Worm (Caenorhabditis elegans) whole organism, mixed stage, embryonic: ENCODE measurements around the gene nas-22.

Experiments
- M03D4.4 ChIP-seq: sonication (generic microtip); optimal IDR thresholded peaks from 2 replicates; lab custom pipeline; 2017; ENCODE audit warnings: mild to moderate bottlenecking, missing genetic modification characterization, missing compliant biosample characterization
- bed-3 ChIP-seq: fragments of 200-800 bp; sonication (Bioruptor generic); optimal IDR thresholded peaks from 3 replicates; lab custom pipeline; 2018; ENCODE audit warnings: mild to moderate bottlenecking, missing genetic modification characterization, moderate library complexity, missing compliant biosample characterization
- blmp-1 ChIP-seq: fragments of 150-350 bp; optimal IDR thresholded peaks from 2 replicates; lab custom pipeline; 2014; ENCODE audit warnings: missing biosample characterization, missing genetic modification characterization
- ceh-39 ChIP-seq: fragments of 150-350 bp; optimal IDR thresholded peaks from 2 replicates; lab custom pipeline; 2014; ENCODE audit warnings: missing biosample characterization, missing genetic modification characterization
- ceh-43 ChIP-seq: fragments of 200-800 bp; sonication (Bioruptor generic); optimal IDR thresholded peaks from 2 replicates; lab custom pipeline; 2018; ENCODE audit warnings: mild to moderate bottlenecking, missing genetic modification characterization, moderate library complexity, missing compliant biosample characterization
- ceh-83 ChIP-seq: fragments of 200-800 bp; sonication (Bioruptor generic); optimal IDR thresholded peaks from 2 replicates; lab custom pipeline; 2018; ENCODE audit warnings: mild to moderate bottlenecking, missing genetic modification characterization, missing compliant biosample characterization
- ces-1 ChIP-seq: fragments of 150-350 bp; optimal IDR thresholded peaks from 2 replicates; lab custom pipeline; 2014; ENCODE audit warnings: missing biosample characterization, missing genetic modification reagents, missing genetic modification characterization
- cnd-1 ChIP-seq: fragments of 200-800 bp; sonication (Bioruptor generic); optimal IDR thresholded peaks from 2 replicates; lab custom pipeline; 2018; ENCODE audit warnings: mild to moderate bottlenecking, missing genetic modification characterization, missing compliant biosample characterization
- drap-1 ChIP-seq: fragments of 200-800 bp; sonication (Bioruptor generic); optimal IDR thresholded peaks from 3 replicates; lab custom pipeline; 2018; ENCODE audit warnings: mild to moderate bottlenecking, missing genetic modification characterization, missing compliant biosample characterization
- elt-3 ChIP-seq: fragments of 150-350 bp; optimal IDR thresholded peaks from 2 replicates; lab custom pipeline; 2014; ENCODE audit warnings: missing biosample characterization, missing genetic modification characterization
- flh-1 ChIP-seq: fragments of 200-800 bp; sonication (Bioruptor generic); optimal IDR thresholded peaks from 2 replicates; lab custom pipeline; 2018; ENCODE audit warnings: mild to moderate bottlenecking, missing genetic modification characterization, moderate library complexity, missing compliant biosample characterization
- ham-2 ChIP-seq: fragments of 200-800 bp; sonication (Bioruptor generic); optimal IDR thresholded peaks from 2 replicates; lab custom pipeline; 2018; ENCODE audit warnings: mild to moderate bottlenecking, missing genetic modification characterization, missing compliant biosample characterization
- hlh-1 ChIP-seq: fragments of 150-350 bp; optimal IDR thresholded peaks from 2 replicates; lab custom pipeline; 2014; ENCODE audit warnings: missing biosample characterization, missing genetic modification reagents, missing genetic modification characterization
- lin-13 ChIP-seq: fragments of 150-350 bp; optimal IDR thresholded peaks from 2 replicates; lab custom pipeline; 2014; ENCODE audit warnings: missing biosample characterization, missing genetic modification characterization
- lin-32 ChIP-seq: fragments of 200-800 bp; sonication (Bioruptor generic); optimal IDR thresholded peaks from 2 replicates; lab custom pipeline; 2018; ENCODE audit warnings: mild to moderate bottlenecking, missing genetic modification characterization, missing compliant biosample characterization
- lsy-2 ChIP-seq: fragments of 150-350 bp; optimal IDR thresholded peaks from 2 replicates; lab custom pipeline; 2014; ENCODE audit warnings: missing biosample characterization, missing genetic modification characterization
- mab-5 ChIP-seq: fragments of 150-350 bp; optimal IDR thresholded peaks from 2 replicates; lab custom pipeline; 2014; ENCODE audit warnings: missing biosample characterization, missing genetic modification characterization
- mep-1 ChIP-seq: fragments of 150-350 bp; optimal IDR thresholded peaks from 2 replicates; lab custom pipeline; 2017; ENCODE audit warnings: missing biosample characterization, missing genetic modification reagents, missing genetic modification characterization, inconsistent platforms
- mls-2 ChIP-seq: sonication (generic microtip); optimal IDR thresholded peaks from 2 replicates; lab custom pipeline; 2016; ENCODE audit warnings: mild to moderate bottlenecking, missing genetic modification characterization, moderate library complexity, missing compliant biosample characterization
- nhr-12 ChIP-seq: fragments of 150-350 bp; optimal IDR thresholded peaks from 2 replicates; lab custom pipeline; 2014; ENCODE audit warnings: missing biosample characterization, missing genetic modification characterization
- nhr-2 ChIP-seq: fragments of 150-350 bp; optimal IDR thresholded peaks from 2 replicates; lab custom pipeline; 2014; ENCODE audit warnings: missing biosample characterization, missing genetic modification characterization
- nhr-237 ChIP-seq: fragments of 150-350 bp; optimal IDR thresholded peaks from 2 replicates; lab custom pipeline; 2014; ENCODE audit warnings: missing biosample characterization, missing genetic modification characterization
- nhr-28 ChIP-seq: fragments of 150-350 bp; optimal IDR thresholded peaks from 2 replicates; lab custom pipeline; 2014; ENCODE audit warnings: missing biosample characterization, missing genetic modification characterization
- nhr-76 ChIP-seq: sonication (generic microtip); optimal IDR thresholded peaks from 2 replicates; lab custom pipeline; 2017; ENCODE audit warnings: missing biosample characterization, missing genetic modification characterization
- pha-4 ChIP-seq: fragments of 150-350 bp; optimal IDR thresholded peaks from 2 replicates; lab custom pipeline; 2018; ENCODE audit warnings: missing biosample characterization, missing genetic modification reagents, missing genetic modification characterization
- sem-2 ChIP-seq: fragments of 200-800 bp; sonication (Bioruptor generic); optimal IDR thresholded peaks from 2 replicates; lab custom pipeline; 2018; ENCODE audit warnings: mild to moderate bottlenecking, missing genetic modification characterization, missing compliant biosample characterization
- sptf-1 ChIP-seq: sonication (generic microtip); optimal IDR thresholded peaks from 2 replicates; lab custom pipeline; 2017; ENCODE audit warnings: mild to moderate bottlenecking, missing genetic modification characterization, moderate library complexity, missing compliant biosample characterization
- tbx-8 ChIP-seq: fragments of 200-800 bp; sonication (Bioruptor generic); optimal IDR thresholded peaks from 2 replicates; lab custom pipeline; 2018; ENCODE audit warnings: mild to moderate bottlenecking, missing genetic modification characterization, moderate library complexity, missing compliant biosample characterization
- unc-120 ChIP-seq: sonication (generic microtip); optimal IDR thresholded peaks from 2 replicates; lab custom pipeline; 2017; ENCODE audit warnings: missing genetic modification characterization, missing compliant biosample characterization; ENCODE audit not compliant: poor library complexity, severe bottlenecking
- unc-39 ChIP-seq: fragments of 150-350 bp; optimal IDR thresholded peaks from 2 replicates; lab custom pipeline; 2014; ENCODE audit warnings: missing biosample characterization, missing genetic modification characterization
- unc-62 ChIP-seq: fragments of 150-350 bp; optimal IDR thresholded peaks from 2 replicates; lab custom pipeline; 2014; ENCODE audit warnings: missing biosample characterization, missing genetic modification reagents, missing genetic modification characterization
- zip-8 ChIP-seq: fragments of 150-350 bp; optimal IDR thresholded peaks from 2 replicates; lab custom pipeline; 2014; ENCODE audit warnings: missing biosample characterization, missing genetic modification characterization
- ztf-11 ChIP-seq: fragments of 150-350 bp; optimal IDR thresholded peaks from 2 replicates; lab custom pipeline; 2014; ENCODE audit warnings: missing biosample characterization, missing genetic modification characterization

The nas-22 gene

ce11 chrV:11521448-11521847 lies 46.9 kb downstream of the nas-22 start, which contains the start of gene pafo-1:
Gene pafo-1 (plus strand): TSS chrV:11521703.
- TF ChIP-seq flh-1: no peak
- peak; percentile 87 for TF ChIP-seq lin-13 (tag; lab: Kevin White, UChicago)
- TF ChIP-seq hlh-1 (tag; lab: Kevin White, UChicago): peak; percentile 57
- TF ChIP-seq ham-2 (GFP tag; lab: Kevin White, UChicago): no peak
- peak; percentile 44 for TF ChIP-seq ceh-43 (GFP tag; lab: Kevin White, UChicago)
- TF ChIP-seq sem-2 (GFP tag; lab: Kevin White, UChicago): peak; percentile 32
- TF ChIP-seq cnd-1 (tag; lab: Kevin White, UChicago): peak; percentile 47
- peak; percentile 43 for TF ChIP-seq tbx-8 (GFP tag; lab: Kevin White, UChicago)
- TF ChIP-seq M03D4.4 (tag; lab: Kevin White, UChicago): peak; percentile 76
- TF ChIP-seq sptf-1 (tag; lab: Kevin White, UChicago): no peak
- TF ChIP-seq mep-1 (tag; lab: Kevin White, UChicago): peak; percentile 80
- TF ChIP-seq blmp-1: no peak
- TF ChIP-seq drap-1: peak; percentile 49
- TF ChIP-seq ceh-83: peak; percentile 19
- TF ChIP-seq nhr-76 (tag; lab: Kevin White, UChicago): no peak
- TF ChIP-seq ceh-39 (tag; lab: Kevin White, UChicago): peak; percentile 20
- TF ChIP-seq nhr-237 (tag; lab: Kevin White, UChicago): peak; percentile 74
- peak; percentile 70 for TF ChIP-seq pha-4 (tag; lab: Kevin White, UChicago)
- TF ChIP-seq unc-62: no peak
- TF ChIP-seq lin-32 (GFP tag; lab: Kevin White, UChicago): no peak
- TF ChIP-seq lsy-2 (tag; lab: Kevin White, UChicago): peak; percentile 75
- TF ChIP-seq unc-39 (tag; lab: Kevin White, UChicago): no peak
- TF ChIP-seq nhr-2: no peak
- no peak for TF ChIP-seq nhr-12 (tag; lab: Kevin White, UChicago)
- TF ChIP-seq unc-120 (tag; lab: Kevin White, UChicago): peak; percentile 28
- TF ChIP-seq nhr-28 (tag; lab: Kevin White, UChicago): no peak
- no peak for TF ChIP-seq mls-2 (tag; lab: Kevin White, UChicago)

DNA sequence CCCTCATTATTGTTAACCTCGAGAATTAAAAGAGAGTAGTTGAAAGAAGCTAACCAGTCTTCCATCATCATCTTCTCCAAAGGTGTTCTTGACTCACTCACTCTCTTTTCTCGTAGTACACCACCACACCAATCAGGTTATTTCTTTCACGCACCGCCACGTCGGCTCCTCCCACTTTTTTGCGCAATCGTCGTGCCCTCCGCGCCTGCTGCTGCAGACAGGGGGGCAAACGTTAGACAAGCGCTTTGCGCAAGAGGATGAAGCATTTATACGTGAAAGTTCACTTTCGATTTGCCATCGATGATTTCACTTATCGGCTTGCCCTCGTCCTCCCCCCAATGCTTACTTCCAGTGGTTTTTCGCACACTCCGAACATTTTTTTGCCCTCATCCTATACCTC lies 50.8 kb downstream of the nas-22 start:
- TF ChIP-seq unc-62: no peak
- no peak for TF ChIP-seq mab-5 (tag; lab: Kevin White, UChicago)
- no peak for TF ChIP-seq flh-1
- peak; percentile 28 for TF ChIP-seq sptf-1 (tag; lab: Kevin White, UChicago)
- TF ChIP-seq ceh-83: no peak
- TF ChIP-seq blmp-1: peak; percentile 70
- TF ChIP-seq ham-2 (GFP tag; lab: Kevin White, UChicago): peak; percentile 44
- TF ChIP-seq bed-3 (GFP tag; lab: Kevin White, UChicago): no peak

DNA sequence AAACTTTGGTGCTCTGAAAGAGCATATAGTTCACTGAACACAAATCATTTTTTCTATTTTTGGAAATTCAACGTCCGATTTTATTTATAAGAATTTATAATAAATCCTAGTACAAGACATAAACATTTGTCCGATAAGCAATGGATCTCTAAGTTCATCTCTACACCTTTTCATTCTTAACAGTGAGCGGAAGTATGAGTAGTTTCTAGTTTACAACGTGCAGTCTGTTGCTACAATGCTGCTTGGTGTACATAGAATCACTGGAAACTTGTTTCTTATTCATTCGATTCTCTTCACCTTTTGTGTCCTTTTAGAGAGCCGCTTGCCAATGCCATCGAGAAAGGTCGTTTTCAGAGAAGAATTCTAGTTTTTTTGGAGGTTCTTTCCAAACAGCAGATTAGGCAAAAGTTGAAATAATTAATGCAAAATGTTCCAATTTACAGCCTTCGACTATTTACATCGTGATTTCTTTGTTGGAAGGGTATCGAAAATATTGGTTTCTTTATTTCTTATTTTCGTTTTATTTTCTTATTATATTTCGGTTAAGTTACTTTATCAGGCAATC lies 52.5 kb downstream of the nas-22 start:
- TF ChIP-seq nhr-76 (tag; lab: Kevin White, UChicago) (no peak), ztf-11 (no peak), nhr-12 (tag; lab: Kevin White, UChicago) (no peak), nhr-237 (tag; lab: Kevin White, UChicago) (no peak), unc-39 (tag; lab: Kevin White, UChicago) (no peak), ham-2 (GFP tag; lab: Kevin White, UChicago) (no peak), tbx-8 (GFP tag; lab: Kevin White, UChicago) (no peak), nhr-28 (tag; lab: Kevin White, UChicago) (no peak), cnd-1 (tag; lab: Kevin White, UChicago) (no peak), zip-8 (no peak), bed-3 (GFP tag; lab: Kevin White, UChicago) (no peak), mls-2 (tag; lab: Kevin White, UChicago) (no peak), flh-1 (no peak), mep-1 (tag; lab: Kevin White, UChicago) (no peak), sem-2 (GFP tag; lab: Kevin White, UChicago) (no peak)

DNA sequence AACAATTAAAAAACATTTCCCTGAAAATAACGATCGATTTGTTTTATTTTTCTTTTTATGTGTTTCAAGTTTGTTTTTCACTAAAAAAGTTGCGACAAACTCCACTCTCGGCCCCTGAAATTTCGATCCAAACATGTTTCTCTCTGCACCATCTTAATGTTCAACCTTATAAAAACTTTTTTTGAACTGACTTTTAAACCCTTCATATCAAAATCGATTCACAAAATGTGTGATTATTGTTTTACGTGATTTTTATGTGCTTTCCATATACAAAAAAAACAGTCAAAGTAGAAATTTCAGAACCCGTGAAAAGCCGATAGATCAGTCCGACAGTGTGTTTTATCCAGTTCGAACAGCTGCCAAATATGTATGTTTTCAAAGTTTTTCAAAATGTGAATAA lies 53.0 kb downstream of the nas-22 start, which contains the start of gene ccch-1:
TSS of gene ccch-1 (plus strand) at position 301 of the 400 bp plus-strand sequence.
- TF ChIP-seq zip-8: no peak
- no peak for TF ChIP-seq elt-3 (tag; lab: Kevin White, UChicago)
- no peak for TF ChIP-seq cnd-1 (tag; lab: Kevin White, UChicago)
- no peak for TF ChIP-seq pha-4 (tag; lab: Kevin White, UChicago)
- no peak for TF ChIP-seq lsy-2 (tag; lab: Kevin White, UChicago)
- TF ChIP-seq M03D4.4 (tag; lab: Kevin White, UChicago): no peak
- no peak for TF ChIP-seq sptf-1 (tag; lab: Kevin White, UChicago)
- TF ChIP-seq nhr-76 (tag; lab: Kevin White, UChicago): no peak
- TF ChIP-seq mls-2 (tag; lab: Kevin White, UChicago): no peak
- no peak for TF ChIP-seq ham-2 (GFP tag; lab: Kevin White, UChicago)
- no peak for TF ChIP-seq ztf-11
- no peak for TF ChIP-seq ceh-83
- no peak for TF ChIP-seq lin-32 (GFP tag; lab: Kevin White, UChicago)
- TF ChIP-seq lin-13 (tag; lab: Kevin White, UChicago): no peak
- no peak for TF ChIP-seq ces-1 (GFP tag; lab: Kevin White, UChicago)
- no peak for TF ChIP-seq flh-1
- TF ChIP-seq unc-39 (tag; lab: Kevin White, UChicago): no peak
